Worm (Caenorhabditis elegans) whole organism, L4 larva: ENCODE results near the gene F28H6.4.
A peak's percentile ranks its signal among the peaks of the same experiment; 100 is the strongest.

Source experiments
- D1046.2 ChIP-seq: fragments of 200-800 bp; sonication (Bioruptor generic); IDR thresholded peaks from 2 replicates; pipeline ENCODE4 v1.3.6; 2022; ENCODE audit warnings: missing genetic modification characterization, missing compliant biosample characterization
- F10B5.3 ChIP-seq: sonication (generic microtip); optimal IDR thresholded peaks from 2 replicates; lab custom pipeline; 2016; ENCODE audit warnings: mild to moderate bottlenecking, missing genetic modification characterization, missing compliant biosample characterization
- F37D6.2 ChIP-seq: sonication (generic microtip); optimal IDR thresholded peaks from 2 replicates; lab custom pipeline; 2016; ENCODE audit warnings: mild to moderate bottlenecking, missing genetic modification characterization, missing compliant biosample characterization
- F44E2.7 ChIP-seq: fragments of 200-800 bp; sonication (Bioruptor generic); IDR thresholded peaks from 2 replicates; pipeline ENCODE4 v2.1.2; 2022; ENCODE audit warnings: missing genetic modification characterization, missing compliant biosample characterization
- Y105C5A.15 ChIP-seq: fragments of 200-800 bp; sonication (Bioruptor generic); IDR thresholded peaks from 2 replicates; pipeline ENCODE4 v1.3.6; 2022; ENCODE audit warnings: missing genetic modification characterization, missing compliant biosample characterization
- ZK337.2 ChIP-seq: fragments of 200-800 bp; sonication (Bioruptor generic); IDR thresholded peaks from 2 replicates; pipeline ENCODE4 v1.3.6; 2022; ENCODE audit warnings: missing genetic modification reagents, missing genetic modification characterization, missing compliant biosample characterization
- ZK546.5 ChIP-seq, 2 experiments: sonication (generic microtip); optimal IDR thresholded peaks; 2 replicates each; lab custom pipeline; 2017; ENCODE audit warnings: missing biosample characterization in 2 of 2, missing genetic modification characterization in 2 of 2
- aha-1 ChIP-seq: fragments of 150-350 bp; peaks from one replicate; lab custom pipeline; 2014; ENCODE audit warnings: missing biosample characterization, missing genetic modification characterization
- aly-2 ChIP-seq: sonication (generic microtip); optimal IDR thresholded peaks from 2 replicates; lab custom pipeline; 2018; ENCODE audit warnings: missing biosample characterization, missing genetic modification characterization
- ama-1 ChIP-seq: fragments of 150-350 bp; optimal IDR thresholded peaks from 2 replicates; lab custom pipeline; 2014; ENCODE audit warnings: inconsistent platforms, mixed read lengths
- arid-1 ChIP-seq: fragments of 200-800 bp; sonication (Bioruptor generic); conservative IDR thresholded peaks from 2 replicates; pipeline ENCODE4 v1.3.6; 2022; ENCODE audit warnings: missing genetic modification reagents, missing genetic modification characterization, missing compliant biosample characterization
- attf-4 ChIP-seq: sonication (generic microtip); optimal IDR thresholded peaks from 3 replicates; lab custom pipeline; 2017; ENCODE audit warnings: missing biosample characterization, missing genetic modification characterization
- ceh-20 ChIP-seq: fragments of 200-800 bp; sonication (Bioruptor generic); IDR thresholded peaks from 2 replicates; pipeline ENCODE4 v1.3.6; 2022; ENCODE audit warnings: missing genetic modification reagents, missing genetic modification characterization, missing compliant biosample characterization
- ceh-32 ChIP-seq: sonication (generic microtip); optimal IDR thresholded peaks from 2 replicates; lab custom pipeline; 2016; ENCODE audit warnings: mild to moderate bottlenecking, missing genetic modification characterization, missing compliant biosample characterization; ENCODE audit not compliant: poor library complexity
- ceh-44 ChIP-seq: fragments of 200-800 bp; sonication (Bioruptor generic); IDR thresholded peaks from 2 replicates; pipeline ENCODE4 v1.3.6; 2022; ENCODE audit warnings: missing genetic modification reagents, missing genetic modification characterization, missing compliant biosample characterization
- ceh-62 ChIP-seq: sonication (generic microtip); optimal IDR thresholded peaks from 2 replicates; lab custom pipeline; 2017; ENCODE audit warnings: missing biosample characterization, missing genetic modification characterization
- cey-2 ChIP-seq: sonication (generic microtip); optimal IDR thresholded peaks from 3 replicates; lab custom pipeline; 2017; ENCODE audit warnings: missing genetic modification characterization, mild to moderate bottlenecking, missing compliant biosample characterization, antibody characterized with exemption, borderline replicate concordance; ENCODE audit not compliant: insufficient read depth
- dmd-6 ChIP-seq: fragments of 200-800 bp; sonication (Bioruptor generic); IDR thresholded peaks from 2 replicates; pipeline ENCODE4 v1.3.6; 2022; ENCODE audit warnings: missing genetic modification reagents, missing genetic modification characterization, missing compliant biosample characterization
- dmd-8 ChIP-seq: fragments of 200-800 bp; sonication (Bioruptor generic); IDR thresholded peaks from 2 replicates; pipeline ENCODE4 v1.3.6; 2022; ENCODE audit warnings: missing genetic modification characterization, missing compliant biosample characterization
- fos-1 ChIP-seq: fragments of 150-350 bp; optimal IDR thresholded peaks from 2 replicates; lab custom pipeline; 2014; ENCODE audit warnings: missing biosample characterization, missing genetic modification characterization
- gei-8 ChIP-seq: fragments of 200-800 bp; sonication (Bioruptor generic); optimal IDR thresholded peaks from 2 replicates; lab custom pipeline; 2018; ENCODE audit warnings: mild to moderate bottlenecking, missing genetic modification characterization, missing compliant biosample characterization
- hif-1 ChIP-seq, 2 experiments: sonication (generic microtip); optimal IDR thresholded peaks; 2 replicates each; lab custom pipeline; 2016 to 2017; ENCODE audit warnings: missing compliant biosample characterization in 2 of 2, missing genetic modification characterization in 2 of 2, missing genetic modification reagents in 2 of 2, missing genotype in 2 of 2, mild to moderate bottlenecking in 1 of 2
- hlh-30 ChIP-seq: sonication (generic microtip); optimal IDR thresholded peaks from 2 replicates; lab custom pipeline; 2017; ENCODE audit warnings: antibody characterized with exemption, mild to moderate bottlenecking, missing genetic modification characterization, missing compliant biosample characterization; ENCODE audit not compliant: insufficient read depth
- jun-1 ChIP-seq: fragments of 150-350 bp; optimal IDR thresholded peaks from 2 replicates; lab custom pipeline; 2014; ENCODE audit warnings: missing biosample characterization, missing genetic modification reagents, missing genetic modification characterization
- lim-7 ChIP-seq: fragments of 200-800 bp; sonication (Bioruptor generic); IDR thresholded peaks from 2 replicates; pipeline ENCODE4 v1.3.6; 2022; ENCODE audit warnings: missing genetic modification characterization, missing compliant biosample characterization
- lin-1 ChIP-seq: fragments of 200-800 bp; sonication (Bioruptor generic); IDR thresholded peaks from 2 replicates; pipeline ENCODE4 v1.3.6; 2022; ENCODE audit warnings: missing genetic modification reagents, missing genetic modification characterization, missing compliant biosample characterization
- lin-15B ChIP-seq: fragments of 150-350 bp; sonication (generic microtip); optimal IDR thresholded peaks from 3 replicates; lab custom pipeline; 2014; ENCODE audit warnings: missing biosample characterization, missing genetic modification characterization
- lin-38 ChIP-seq: fragments of 200-800 bp; sonication (Bioruptor generic); IDR thresholded peaks from 2 replicates; pipeline ENCODE4 v1.3.6; 2022; ENCODE audit warnings: missing genetic modification reagents, missing genetic modification characterization, missing compliant biosample characterization
- lin-39 ChIP-seq: fragments of 150-350 bp; optimal IDR thresholded peaks from 2 replicates; lab custom pipeline; 2014; ENCODE audit warnings: missing biosample characterization, missing genetic modification reagents, missing genetic modification characterization
- lir-3 ChIP-seq: sonication (generic microtip); optimal IDR thresholded peaks from 2 replicates; lab custom pipeline; 2016; ENCODE audit warnings: mild to moderate bottlenecking, missing genetic modification characterization, missing compliant biosample characterization
- madf-5 ChIP-seq, 2 experiments: fragments of 200-800 bp; sonication (Bioruptor generic); IDR thresholded peaks; 2 replicates each; pipeline ENCODE4 v1.3.6; 2022; ENCODE audit warnings: missing compliant biosample characterization in 2 of 2, missing genetic modification characterization in 2 of 2
- mdl-1 ChIP-seq, 2 experiments: fragments of 150-350 bp in 1 of 2; sonication (generic microtip) in 1 of 2; optimal IDR thresholded peaks; 2 replicates each; lab custom pipeline; 2014 to 2017; ENCODE audit warnings: missing biosample characterization in 2 of 2, missing genetic modification characterization in 2 of 2
- mdt-29 ChIP-seq: fragments of 200-800 bp; sonication (Bioruptor generic); IDR thresholded peaks from 2 replicates; pipeline ENCODE4 v1.3.6; 2022; ENCODE audit warnings: missing genetic modification reagents, missing genetic modification characterization, missing compliant biosample characterization
- mes-2 ChIP-seq: sonication (generic microtip); optimal IDR thresholded peaks from 2 replicates; lab custom pipeline; 2016; ENCODE audit warnings: missing genotype, mild to moderate bottlenecking, missing genetic modification characterization, missing compliant biosample characterization; ENCODE audit not compliant: poor library complexity, severe bottlenecking
- nhr-10 ChIP-seq: fragments of 150-350 bp; optimal IDR thresholded peaks from 2 replicates; lab custom pipeline; 2014; ENCODE audit warnings: missing biosample characterization, missing genetic modification characterization
- nhr-237 ChIP-seq: sonication (generic microtip); optimal IDR thresholded peaks from 2 replicates; lab custom pipeline; 2017; ENCODE audit warnings: missing biosample characterization, missing genetic modification characterization
- nhr-48 ChIP-seq: sonication (generic microtip); optimal IDR thresholded peaks from 2 replicates; lab custom pipeline; 2016; ENCODE audit warnings: mild to moderate bottlenecking, missing genetic modification characterization, missing compliant biosample characterization
- nhr-77 ChIP-seq: fragments of 150-350 bp; optimal IDR thresholded peaks from 2 replicates; lab custom pipeline; 2014; ENCODE audit warnings: missing biosample characterization, missing genetic modification characterization
- pha-4 ChIP-seq, 2 experiments: fragments of 150-350 bp in 1 of 2; fragments of 200-800 bp in 1 of 2; sonication (Bioruptor generic) in 1 of 2; IDR thresholded peaks in 1 of 2; optimal IDR thresholded peaks in 1 of 2; 2 replicates each; pipeline versions ENCODE4 v1.3.6 to Lab custom; 2014 to 2022; ENCODE audit warnings: missing genetic modification characterization in 2 of 2, missing genetic modification reagents in 2 of 2, missing biosample characterization in 1 of 2, missing compliant biosample characterization in 1 of 2
- saeg-2 ChIP-seq: fragments of 200-800 bp; sonication (Bioruptor generic); IDR thresholded peaks from 2 replicates; pipeline ENCODE4 v1.3.6; 2022; ENCODE audit warnings: missing genetic modification reagents, missing genetic modification characterization, missing compliant biosample characterization
- sdz-12 ChIP-seq: fragments of 200-800 bp; sonication (Bioruptor generic); optimal IDR thresholded peaks from 2 replicates; lab custom pipeline; 2018; ENCODE audit warnings: mild to moderate bottlenecking, missing genetic modification characterization, missing compliant biosample characterization
- snpc-1.2 ChIP-seq: fragments of 200-800 bp; sonication (Bioruptor generic); IDR thresholded peaks from 2 replicates; pipeline ENCODE4 v1.3.6; 2022; ENCODE audit warnings: missing genetic modification reagents, missing genetic modification characterization, missing compliant biosample characterization
- spr-1 ChIP-seq: sonication (generic microtip); optimal IDR thresholded peaks from 2 replicates; lab custom pipeline; 2016; ENCODE audit warnings: mild to moderate bottlenecking, missing genetic modification characterization, missing compliant biosample characterization
- spr-3 ChIP-seq: fragments of 200-800 bp; sonication (Bioruptor generic); optimal IDR thresholded peaks from 2 replicates; lab custom pipeline; 2018; ENCODE audit warnings: mild to moderate bottlenecking, missing genetic modification characterization, missing compliant biosample characterization
- unc-62 ChIP-seq, 3 experiments: fragments of 150-350 bp in 1 of 3; sonication (generic microtip); optimal IDR thresholded peaks in 2 of 3; peaks in 1 of 3; 1 replicate in 1 of 3; 2 replicates in 2 of 3; lab custom pipeline; 2014 to 2017; ENCODE audit warnings: missing biosample characterization in 3 of 3, missing genetic modification characterization in 3 of 3, missing genetic modification reagents in 3 of 3, missing genotype in 1 of 3
- zfp-2 ChIP-seq: sonication (generic microtip); optimal IDR thresholded peaks from 2 replicates; lab custom pipeline; 2016; ENCODE audit warnings: mild to moderate bottlenecking, missing genetic modification characterization, missing compliant biosample characterization
- zfp-3 ChIP-seq: fragments of 200-800 bp; sonication (Bioruptor generic); conservative IDR thresholded peaks from 2 replicates; pipeline ENCODE4 v1.3.6; 2022; ENCODE audit warnings: missing genetic modification reagents, missing genetic modification characterization, missing compliant biosample characterization
- zip-11 ChIP-seq: fragments of 200-800 bp; sonication (Bioruptor generic); IDR thresholded peaks from 2 replicates; pipeline ENCODE4 v1.3.6; 2022; ENCODE audit warnings: missing genetic modification characterization, missing compliant biosample characterization
- zip-2 ChIP-seq: fragments of 150-350 bp; optimal IDR thresholded peaks from 2 replicates; lab custom pipeline; 2014; ENCODE audit warnings: missing biosample characterization, missing genetic modification characterization
- ztf-11 ChIP-seq: fragments of 150-350 bp; optimal IDR thresholded peaks from 2 replicates; lab custom pipeline; 2014; ENCODE audit warnings: missing biosample characterization, missing genetic modification characterization
- ztf-7 ChIP-seq: fragments of 150-350 bp; optimal IDR thresholded peaks from 2 replicates; lab custom pipeline; 2014; ENCODE audit warnings: missing biosample characterization, missing genetic modification characterization

The F28H6.4 gene

ce11 chrX:14173850-14174249 is 46.2 kb downstream of the F28H6.4 start, which contains the start of gene idhb-1 (continued):
- no peak for TF ChIP-seq Y105C5A.15 (GFP tag; lab: Robert Waterston, UW)
- TF ChIP-seq mes-2 (tag; lab: Kevin White, UChicago): no peak
- TF ChIP-seq ama-1 (lab: Kevin White, UChicago): no peak
- no peak for TF ChIP-seq zip-2 (tag; lab: Kevin White, UChicago)
- TF ChIP-seq cey-2: no peak
- TF ChIP-seq aly-2 (tag; lab: Kevin White, UChicago): no peak
- TF ChIP-seq F37D6.2 (tag; lab: Kevin White, UChicago): peak; percentile 47
- no peak for TF ChIP-seq mdt-29 (GFP tag; lab: Robert Waterston, UW)
- no peak for TF ChIP-seq ceh-62 (tag; lab: Kevin White, UChicago)
- no peak for TF ChIP-seq ZK546.5 (tag; optimal IDR thresholded peaks at IDR 0.05; lab: Kevin White, UChicago)
- TF ChIP-seq D1046.2: no peak
- TF ChIP-seq pha-4 (GFP tag; IDR thresholded peaks at IDR 0.05; lab: Robert Waterston, UW): peak; percentile 54; the same call in 1 of the 2 replicates
- no peak for TF ChIP-seq pha-4 (tag; optimal IDR thresholded peaks at IDR 0.05; lab: Kevin White, UChicago)
- TF ChIP-seq lin-1 (GFP tag; lab: Robert Waterston, UW): no peak
- no peak for TF ChIP-seq arid-1 (GFP tag; lab: Robert Waterston, UW)
- TF ChIP-seq ztf-11 (tag; lab: Kevin White, UChicago): no peak
- TF ChIP-seq snpc-1.2 (GFP tag; lab: Robert Waterston, UW): no peak
- no peak for TF ChIP-seq ceh-20 (GFP tag; lab: Robert Waterston, UW)
- TF ChIP-seq sdz-12 (GFP tag; lab: Kevin White, UChicago): no peak
- TF ChIP-seq hlh-30 (tag; lab: Kevin White, UChicago): peak; percentile 73
- no peak for TF ChIP-seq lir-3 (tag; lab: Kevin White, UChicago)
- no peak for TF ChIP-seq spr-1 (tag; lab: Kevin White, UChicago)
- peak; percentile 20 for TF ChIP-seq spr-3 (GFP tag; lab: Kevin White, UChicago)
- no peak for TF ChIP-seq F44E2.7 (GFP tag; lab: Robert Waterston, UW)
- no peak for TF ChIP-seq madf-5 (GFP tag; IDR thresholded peaks at IDR 0.05; lab: Robert Waterston, UW)
- TF ChIP-seq ztf-7: no peak
- TF ChIP-seq zfp-3: no peak
- no peak for TF ChIP-seq lim-7 (GFP tag; lab: Robert Waterston, UW)
- no peak for TF ChIP-seq attf-4
- TF ChIP-seq dmd-8 (GFP tag; lab: Robert Waterston, UW): no peak
- no peak for TF ChIP-seq gei-8 (GFP tag; lab: Kevin White, UChicago)
- no peak for TF ChIP-seq ceh-44 (GFP tag; lab: Robert Waterston, UW)
- TF ChIP-seq mdl-1 (tag; optimal IDR thresholded peaks at IDR 0.05; lab: Kevin White, UChicago): peak in 1 of 2 experiments; percentile 61
- TF ChIP-seq ZK337.2 (GFP tag; lab: Robert Waterston, UW): no peak
- TF ChIP-seq lin-15B: no peak
- no peak for TF ChIP-seq fos-1 (tag; lab: Kevin White, UChicago)
- no peak for TF ChIP-seq nhr-237 (tag; lab: Kevin White, UChicago)
- peak; percentile 9 for TF ChIP-seq jun-1 (tag; lab: Kevin White, UChicago)
- TF ChIP-seq F10B5.3 (tag; lab: Kevin White, UChicago): no peak
- TF ChIP-seq unc-62 (GFP tag; optimal IDR thresholded peaks at IDR 0.05 in 1 of 2; lab: Kevin White, UChicago): peak in 1 of 2 experiments; percentile 85
- TF ChIP-seq unc-62 (tag; optimal IDR thresholded peaks at IDR 0.05; lab: Kevin White, UChicago): no peak
- peak; percentile 69 for TF ChIP-seq aha-1 (tag; lab: Kevin White, UChicago)
- no peak for TF ChIP-seq zfp-2
- no peak for TF ChIP-seq hif-1 (tag; optimal IDR thresholded peaks at IDR 0.05; lab: Kevin White, UChicago)
- no peak for TF ChIP-seq lin-39
- no peak for TF ChIP-seq nhr-48 (tag; lab: Kevin White, UChicago)
- TF ChIP-seq nhr-10 (tag; lab: Kevin White, UChicago): no peak
- no peak for TF ChIP-seq ceh-32 (tag; lab: Kevin White, UChicago)
- TF ChIP-seq nhr-77 (tag; lab: Kevin White, UChicago): no peak
- TF ChIP-seq saeg-2 (GFP tag; lab: Robert Waterston, UW): no peak
- TF ChIP-seq dmd-6 (GFP tag; lab: Robert Waterston, UW): no peak
- no peak for TF ChIP-seq zip-11 (GFP tag; lab: Robert Waterston, UW)
- no peak for TF ChIP-seq lin-38 (GFP tag; lab: Robert Waterston, UW)
